Worm (Caenorhabditis elegans): Measurements from ENCODE around the gene F40G9.14.

DNA sequence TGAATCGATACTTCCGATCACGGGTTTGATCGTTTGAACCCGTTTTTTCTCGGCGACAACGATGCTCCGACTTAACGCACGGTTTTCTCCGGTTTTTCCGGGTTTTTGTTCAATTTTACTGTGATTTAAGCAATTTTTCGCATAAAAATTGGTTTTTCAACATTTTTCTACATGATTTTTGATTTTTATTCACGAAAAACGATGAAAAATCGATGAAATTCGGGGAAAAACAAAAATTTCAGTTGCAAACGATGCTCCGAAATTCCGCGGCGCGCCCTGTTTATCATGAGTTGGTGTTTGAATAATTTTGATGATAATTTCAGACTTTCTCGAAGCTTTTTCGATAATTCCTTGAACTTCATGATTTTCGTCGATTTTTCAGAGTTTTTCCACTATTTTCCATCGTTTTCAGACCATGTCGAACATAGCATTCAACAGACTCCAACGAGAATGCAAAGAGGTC, 10.8 kb upstream of the F40G9.14 start, which contains the start of gene ubc-20:
- TF ChIP-seq flt-1 (GFP tag; IDR thresholded peaks at IDR 0.05) (no peak), tab-1 (GFP tag; IDR thresholded peaks at IDR 0.05) (no peak), ztf-23 (GFP tag; IDR thresholded peaks at IDR 0.05) (no peak), T22C8.4 (GFP tag; IDR thresholded peaks at IDR 0.05) (no peak)

Data from whole organism, midembryonic.